Worm (Caenorhabditis elegans) whole organism, mixed stage, embryonic: ENCODE measurements around the gene ttc-7.
A peak's percentile ranks its signal among the peaks of the same experiment; 100 is the strongest.

Experiments
- M03D4.4 ChIP-seq: sonication (generic microtip); optimal IDR thresholded peaks from 2 replicates; lab custom pipeline; 2017; ENCODE audit warnings: mild to moderate bottlenecking, missing genetic modification characterization, missing compliant biosample characterization
- blmp-1 ChIP-seq: fragments of 150-350 bp; optimal IDR thresholded peaks from 2 replicates; lab custom pipeline; 2014; ENCODE audit warnings: missing biosample characterization, missing genetic modification characterization
- ceh-39 ChIP-seq: fragments of 150-350 bp; optimal IDR thresholded peaks from 2 replicates; lab custom pipeline; 2014; ENCODE audit warnings: missing biosample characterization, missing genetic modification characterization
- ceh-83 ChIP-seq: fragments of 200-800 bp; sonication (Bioruptor generic); optimal IDR thresholded peaks from 2 replicates; lab custom pipeline; 2018; ENCODE audit warnings: mild to moderate bottlenecking, missing genetic modification characterization, missing compliant biosample characterization
- ces-1 ChIP-seq: fragments of 150-350 bp; optimal IDR thresholded peaks from 2 replicates; lab custom pipeline; 2014; ENCODE audit warnings: missing biosample characterization, missing genetic modification reagents, missing genetic modification characterization
- cnd-1 ChIP-seq: fragments of 200-800 bp; sonication (Bioruptor generic); optimal IDR thresholded peaks from 2 replicates; lab custom pipeline; 2018; ENCODE audit warnings: mild to moderate bottlenecking, missing genetic modification characterization, missing compliant biosample characterization
- drap-1 ChIP-seq: fragments of 200-800 bp; sonication (Bioruptor generic); optimal IDR thresholded peaks from 3 replicates; lab custom pipeline; 2018; ENCODE audit warnings: mild to moderate bottlenecking, missing genetic modification characterization, missing compliant biosample characterization
- elt-1 ChIP-seq: sonication (generic microtip); optimal IDR thresholded peaks from 2 replicates; lab custom pipeline; 2017; ENCODE audit warnings: missing genetic modification characterization, mild to moderate bottlenecking, missing compliant biosample characterization, antibody characterized with exemption, moderate library complexity, borderline replicate concordance; ENCODE audit not compliant: insufficient read depth
- elt-3 ChIP-seq: fragments of 150-350 bp; optimal IDR thresholded peaks from 2 replicates; lab custom pipeline; 2014; ENCODE audit warnings: missing biosample characterization, missing genetic modification characterization
- flh-1 ChIP-seq: fragments of 200-800 bp; sonication (Bioruptor generic); optimal IDR thresholded peaks from 2 replicates; lab custom pipeline; 2018; ENCODE audit warnings: mild to moderate bottlenecking, missing genetic modification characterization, moderate library complexity, missing compliant biosample characterization
- ham-2 ChIP-seq: fragments of 200-800 bp; sonication (Bioruptor generic); optimal IDR thresholded peaks from 2 replicates; lab custom pipeline; 2018; ENCODE audit warnings: mild to moderate bottlenecking, missing genetic modification characterization, missing compliant biosample characterization
- hlh-1 ChIP-seq: fragments of 150-350 bp; optimal IDR thresholded peaks from 2 replicates; lab custom pipeline; 2014; ENCODE audit warnings: missing biosample characterization, missing genetic modification reagents, missing genetic modification characterization
- lin-13 ChIP-seq: fragments of 150-350 bp; optimal IDR thresholded peaks from 2 replicates; lab custom pipeline; 2014; ENCODE audit warnings: missing biosample characterization, missing genetic modification characterization
- lin-32 ChIP-seq: fragments of 200-800 bp; sonication (Bioruptor generic); optimal IDR thresholded peaks from 2 replicates; lab custom pipeline; 2018; ENCODE audit warnings: mild to moderate bottlenecking, missing genetic modification characterization, missing compliant biosample characterization
- lsy-2 ChIP-seq: fragments of 150-350 bp; optimal IDR thresholded peaks from 2 replicates; lab custom pipeline; 2014; ENCODE audit warnings: missing biosample characterization, missing genetic modification characterization
- mab-5 ChIP-seq: fragments of 150-350 bp; optimal IDR thresholded peaks from 2 replicates; lab custom pipeline; 2014; ENCODE audit warnings: missing biosample characterization, missing genetic modification characterization
- mep-1 ChIP-seq: fragments of 150-350 bp; optimal IDR thresholded peaks from 2 replicates; lab custom pipeline; 2017; ENCODE audit warnings: missing biosample characterization, missing genetic modification reagents, missing genetic modification characterization, inconsistent platforms
- mls-2 ChIP-seq: sonication (generic microtip); optimal IDR thresholded peaks from 2 replicates; lab custom pipeline; 2016; ENCODE audit warnings: mild to moderate bottlenecking, missing genetic modification characterization, moderate library complexity, missing compliant biosample characterization
- nhr-12 ChIP-seq: fragments of 150-350 bp; optimal IDR thresholded peaks from 2 replicates; lab custom pipeline; 2014; ENCODE audit warnings: missing biosample characterization, missing genetic modification characterization
- nhr-2 ChIP-seq: fragments of 150-350 bp; optimal IDR thresholded peaks from 2 replicates; lab custom pipeline; 2014; ENCODE audit warnings: missing biosample characterization, missing genetic modification characterization
- nhr-237 ChIP-seq: fragments of 150-350 bp; optimal IDR thresholded peaks from 2 replicates; lab custom pipeline; 2014; ENCODE audit warnings: missing biosample characterization, missing genetic modification characterization
- nhr-28 ChIP-seq: fragments of 150-350 bp; optimal IDR thresholded peaks from 2 replicates; lab custom pipeline; 2014; ENCODE audit warnings: missing biosample characterization, missing genetic modification characterization
- pha-4 ChIP-seq: fragments of 150-350 bp; optimal IDR thresholded peaks from 2 replicates; lab custom pipeline; 2018; ENCODE audit warnings: missing biosample characterization, missing genetic modification reagents, missing genetic modification characterization
- snpc-4 ChIP-seq: fragments of 150-350 bp; optimal IDR thresholded peaks from 2 replicates; lab custom pipeline; 2014; ENCODE audit warnings: missing biosample characterization, missing genetic modification characterization
- sptf-1 ChIP-seq: sonication (generic microtip); optimal IDR thresholded peaks from 2 replicates; lab custom pipeline; 2017; ENCODE audit warnings: mild to moderate bottlenecking, missing genetic modification characterization, moderate library complexity, missing compliant biosample characterization
- tbx-8 ChIP-seq: fragments of 200-800 bp; sonication (Bioruptor generic); optimal IDR thresholded peaks from 2 replicates; lab custom pipeline; 2018; ENCODE audit warnings: mild to moderate bottlenecking, missing genetic modification characterization, moderate library complexity, missing compliant biosample characterization
- unc-120 ChIP-seq: sonication (generic microtip); optimal IDR thresholded peaks from 2 replicates; lab custom pipeline; 2017; ENCODE audit warnings: missing genetic modification characterization, missing compliant biosample characterization; ENCODE audit not compliant: poor library complexity, severe bottlenecking
- unc-39 ChIP-seq: fragments of 150-350 bp; optimal IDR thresholded peaks from 2 replicates; lab custom pipeline; 2014; ENCODE audit warnings: missing biosample characterization, missing genetic modification characterization
- unc-62 ChIP-seq: fragments of 150-350 bp; optimal IDR thresholded peaks from 2 replicates; lab custom pipeline; 2014; ENCODE audit warnings: missing biosample characterization, missing genetic modification reagents, missing genetic modification characterization
- zip-8 ChIP-seq: fragments of 150-350 bp; optimal IDR thresholded peaks from 2 replicates; lab custom pipeline; 2014; ENCODE audit warnings: missing biosample characterization, missing genetic modification characterization
- ztf-11 ChIP-seq: fragments of 150-350 bp; optimal IDR thresholded peaks from 2 replicates; lab custom pipeline; 2014; ENCODE audit warnings: missing biosample characterization, missing genetic modification characterization

ttc-7 gene

ce11 chrIII:1860129-1860528 lies at the start of gene ttc-7:
ttc-7 (plus strand) TSS chrIII:1860429.
- TF ChIP-seq nhr-12 (tag; lab: Kevin White, UChicago), result no peak
- TF ChIP-seq lin-13 (tag; lab: Kevin White, UChicago), result no peak
- TF ChIP-seq lsy-2 (tag; lab: Kevin White, UChicago), result no peak
- TF ChIP-seq mab-5 (tag; lab: Kevin White, UChicago), result no peak
- TF ChIP-seq nhr-237 (tag; lab: Kevin White, UChicago), result no peak
- no peak for TF ChIP-seq zip-8 (tag; lab: Kevin White, UChicago)
- no peak for TF ChIP-seq mep-1
- TF ChIP-seq ztf-11 (tag; lab: Kevin White, UChicago), result no peak
- no peak for TF ChIP-seq elt-3 (tag; lab: Kevin White, UChicago)
- TF ChIP-seq ceh-83 (GFP tag; lab: Kevin White, UChicago), result no peak
- no peak for TF ChIP-seq sptf-1 (tag; lab: Kevin White, UChicago)
- TF ChIP-seq unc-62 (GFP tag; lab: Kevin White, UChicago), result no peak
- TF ChIP-seq nhr-2 (tag; lab: Kevin White, UChicago), result no peak
- no peak for TF ChIP-seq elt-1
- no peak for TF ChIP-seq nhr-28 (tag; lab: Kevin White, UChicago)
- TF ChIP-seq lin-32 (GFP tag; lab: Kevin White, UChicago), result no peak
- no peak for TF ChIP-seq flh-1 (GFP tag; lab: Kevin White, UChicago)
- TF ChIP-seq, all 35 proteins: peak for 0

- TF ChIP-seq cnd-1 (tag; lab: Kevin White, UChicago), result no peak
- TF ChIP-seq elt-3 (tag; lab: Kevin White, UChicago), result no peak
- TF ChIP-seq M03D4.4 (tag; lab: Kevin White, UChicago), result no peak
- TF ChIP-seq nhr-12 (tag; lab: Kevin White, UChicago), result no peak
- no peak for TF ChIP-seq sptf-1 (tag; lab: Kevin White, UChicago)
- no peak for TF ChIP-seq drap-1 (GFP tag; lab: Kevin White, UChicago)
- TF ChIP-seq hlh-1, result no peak
- no peak for TF ChIP-seq mab-5 (tag; lab: Kevin White, UChicago)
- no peak for TF ChIP-seq lsy-2 (tag; lab: Kevin White, UChicago)
- TF ChIP-seq ztf-11 (tag; lab: Kevin White, UChicago), result no peak
- TF ChIP-seq pha-4 (tag; lab: Kevin White, UChicago), result no peak
- TF ChIP-seq ham-2 (GFP tag; lab: Kevin White, UChicago), result no peak
- TF ChIP-seq elt-1, result no peak
Measured at ce11 chrIII:1814285-1814684, 45.9 kb upstream of the ttc-7 start.

ce11 chrIII:1818001-1818655 lies 42.1 kb upstream of the ttc-7 start, which contains the start of gene clp-4:
clp-4 (minus strand) TSS chrIII:1818323.
- peak; percentile 85 for TF ChIP-seq elt-1
- no peak for TF ChIP-seq unc-39 (tag; lab: Kevin White, UChicago)
- no peak for TF ChIP-seq ces-1
- no peak for TF ChIP-seq nhr-12 (tag; lab: Kevin White, UChicago)
- no peak for TF ChIP-seq tbx-8 (GFP tag; lab: Kevin White, UChicago)
- no peak for TF ChIP-seq flh-1 (GFP tag; lab: Kevin White, UChicago)
- TF ChIP-seq lsy-2 (tag; lab: Kevin White, UChicago), result peak; percentile 19

- no peak for TF ChIP-seq unc-62 (GFP tag; lab: Kevin White, UChicago)
- no peak for TF ChIP-seq snpc-4 (tag; lab: Kevin White, UChicago)
- TF ChIP-seq nhr-2 (tag; lab: Kevin White, UChicago), result no peak
- peak; percentile 8 for TF ChIP-seq unc-120
- TF ChIP-seq ceh-39 (tag; lab: Kevin White, UChicago), result no peak
- TF ChIP-seq ztf-11 (tag; lab: Kevin White, UChicago), result no peak
- TF ChIP-seq sptf-1 (tag; lab: Kevin White, UChicago), result peak; percentile 19
- no peak for TF ChIP-seq blmp-1
- TF ChIP-seq nhr-28 (tag; lab: Kevin White, UChicago), result no peak
- TF ChIP-seq M03D4.4 (tag; lab: Kevin White, UChicago), result no peak
- TF ChIP-seq ces-1, result peak; percentile 3
- TF ChIP-seq zip-8 (tag; lab: Kevin White, UChicago), result no peak
- TF ChIP-seq hlh-1, result no peak
- no peak for TF ChIP-seq tbx-8 (GFP tag; lab: Kevin White, UChicago)
- TF ChIP-seq mls-2 (tag; lab: Kevin White, UChicago), result no peak
- no peak for TF ChIP-seq mab-5 (tag; lab: Kevin White, UChicago)
- no peak for TF ChIP-seq cnd-1 (tag; lab: Kevin White, UChicago)
- TF ChIP-seq flh-1 (GFP tag; lab: Kevin White, UChicago), result no peak
- TF ChIP-seq ceh-83 (GFP tag; lab: Kevin White, UChicago), result no peak
- TF ChIP-seq, all 35 proteins: peak for 3
Measured at ce11 chrIII:1819049-1819597, 41.1 kb upstream of the ttc-7 start.
